Worm (Caenorhabditis elegans) whole organism, L4 larva: ENCODE data around the gene grd-8.
A peak's percentile ranks its signal among the peaks of the same experiment; 100 is the strongest.

ENCODE experiments used
- F10B5.3 ChIP-seq: sonication (generic microtip); optimal IDR thresholded peaks from 2 replicates; lab custom pipeline; 2016; ENCODE audit warnings: mild to moderate bottlenecking, missing genetic modification characterization, missing compliant biosample characterization
- F26F4.8 ChIP-seq: fragments of 200-800 bp; sonication (Bioruptor generic); conservative IDR thresholded peaks from 2 replicates; pipeline ENCODE4 v1.3.6; 2022; ENCODE audit warnings: missing genetic modification characterization, missing compliant biosample characterization
- T26A8.4 ChIP-seq: fragments of 200-800 bp; sonication (Bioruptor generic); IDR thresholded peaks from 2 replicates; pipeline ENCODE4 v1.3.6; 2022; ENCODE audit warnings: missing genetic modification characterization, missing compliant biosample characterization
- Y105C5A.15 ChIP-seq: fragments of 200-800 bp; sonication (Bioruptor generic); IDR thresholded peaks from 2 replicates; pipeline ENCODE4 v1.3.6; 2022; ENCODE audit warnings: missing genetic modification characterization, missing compliant biosample characterization
- aha-1 ChIP-seq: fragments of 150-350 bp; peaks from one replicate; lab custom pipeline; 2014; ENCODE audit warnings: missing biosample characterization, missing genetic modification characterization
- arid-1 ChIP-seq: fragments of 200-800 bp; sonication (Bioruptor generic); conservative IDR thresholded peaks from 2 replicates; pipeline ENCODE4 v1.3.6; 2022; ENCODE audit warnings: missing genetic modification reagents, missing genetic modification characterization, missing compliant biosample characterization
- ceh-32 ChIP-seq: sonication (generic microtip); optimal IDR thresholded peaks from 2 replicates; lab custom pipeline; 2016; ENCODE audit warnings: mild to moderate bottlenecking, missing genetic modification characterization, missing compliant biosample characterization; ENCODE audit not compliant: poor library complexity
- ces-1 ChIP-seq: fragments of 150-350 bp; sonication (generic microtip); optimal IDR thresholded peaks from 4 replicates; lab custom pipeline; 2014; ENCODE audit warnings: missing biosample characterization, missing genetic modification reagents, missing genetic modification characterization
- cey-2 ChIP-seq: sonication (generic microtip); optimal IDR thresholded peaks from 3 replicates; lab custom pipeline; 2017; ENCODE audit warnings: missing genetic modification characterization, mild to moderate bottlenecking, missing compliant biosample characterization, antibody characterized with exemption, borderline replicate concordance; ENCODE audit not compliant: insufficient read depth
- ctbp-1 ChIP-seq: fragments of 200-800 bp; sonication (Bioruptor generic); IDR thresholded peaks from 2 replicates; pipeline ENCODE4 v1.3.6; 2022; ENCODE audit warnings: missing genetic modification reagents, missing genetic modification characterization, missing compliant biosample characterization
- daf-12 ChIP-seq: fragments of 150-350 bp; optimal IDR thresholded peaks from 2 replicates; lab custom pipeline; 2014; ENCODE audit warnings: missing biosample characterization, missing genetic modification reagents, missing genetic modification characterization
- daf-19 ChIP-seq: fragments of 200-800 bp; sonication (Bioruptor generic); conservative IDR thresholded peaks from 2 replicates; pipeline ENCODE4 v1.3.6; 2022; ENCODE audit warnings: missing genetic modification characterization, missing compliant biosample characterization
- daf-8 ChIP-seq: fragments of 200-800 bp; sonication (Bioruptor generic); IDR thresholded peaks from 2 replicates; pipeline ENCODE4 v1.3.6; 2022; ENCODE audit warnings: missing genetic modification characterization, missing compliant biosample characterization
- dmd-6 ChIP-seq: fragments of 200-800 bp; sonication (Bioruptor generic); IDR thresholded peaks from 2 replicates; pipeline ENCODE4 v1.3.6; 2022; ENCODE audit warnings: missing genetic modification reagents, missing genetic modification characterization, missing compliant biosample characterization
- dpl-1 ChIP-seq: fragments of 150-350 bp; optimal IDR thresholded peaks from 2 replicates; lab custom pipeline; 2014; ENCODE audit warnings: missing biosample characterization, missing genetic modification reagents, missing genetic modification characterization
- egl-43 ChIP-seq: fragments of 200-800 bp; sonication (Bioruptor generic); IDR thresholded peaks from 2 replicates; pipeline ENCODE4 v1.3.6; 2022; ENCODE audit warnings: missing genetic modification reagents, missing genetic modification characterization, missing compliant biosample characterization
- fkh-10 ChIP-seq: fragments of 150-350 bp; optimal IDR thresholded peaks from 2 replicates; lab custom pipeline; 2014; ENCODE audit warnings: missing biosample characterization, missing genetic modification reagents, missing genetic modification characterization
- fos-1 ChIP-seq: fragments of 150-350 bp; optimal IDR thresholded peaks from 2 replicates; lab custom pipeline; 2014; ENCODE audit warnings: missing biosample characterization, missing genetic modification characterization
- lin-13 ChIP-seq: fragments of 150-350 bp; optimal IDR thresholded peaks from 2 replicates; lab custom pipeline; 2014; ENCODE audit warnings: missing biosample characterization, missing genetic modification reagents, missing genetic modification characterization
- lir-3 ChIP-seq: sonication (generic microtip); optimal IDR thresholded peaks from 2 replicates; lab custom pipeline; 2016; ENCODE audit warnings: mild to moderate bottlenecking, missing genetic modification characterization, missing compliant biosample characterization
- mdt-29 ChIP-seq: fragments of 200-800 bp; sonication (Bioruptor generic); IDR thresholded peaks from 2 replicates; pipeline ENCODE4 v1.3.6; 2022; ENCODE audit warnings: missing genetic modification reagents, missing genetic modification characterization, missing compliant biosample characterization
- mep-1 ChIP-seq: fragments of 150-350 bp; sonication (generic microtip); optimal IDR thresholded peaks from 3 replicates; lab custom pipeline; 2014; ENCODE audit warnings: missing biosample characterization, missing genetic modification characterization
- mes-2 ChIP-seq: sonication (generic microtip); optimal IDR thresholded peaks from 2 replicates; lab custom pipeline; 2016; ENCODE audit warnings: missing genotype, mild to moderate bottlenecking, missing genetic modification characterization, missing compliant biosample characterization; ENCODE audit not compliant: poor library complexity, severe bottlenecking
- mxl-2 ChIP-seq: fragments of 200-800 bp; sonication (Bioruptor generic); conservative IDR thresholded peaks from 2 replicates; pipeline ENCODE4 v1.3.6; 2022; ENCODE audit warnings: missing genetic modification reagents, missing genetic modification characterization, missing compliant biosample characterization
- nhr-11 ChIP-seq: fragments of 150-350 bp; optimal IDR thresholded peaks from 2 replicates; lab custom pipeline; 2014; ENCODE audit warnings: missing biosample characterization, missing genetic modification characterization
- nhr-111 ChIP-seq: fragments of 200-800 bp; sonication (Bioruptor generic); optimal IDR thresholded peaks from 2 replicates; lab custom pipeline; 2018; ENCODE audit warnings: mild to moderate bottlenecking, missing genetic modification characterization, missing compliant biosample characterization
- nhr-25 ChIP-seq: sonication (generic microtip); optimal IDR thresholded peaks from 2 replicates; lab custom pipeline; 2017; ENCODE audit warnings: missing genetic modification characterization, mild to moderate bottlenecking, missing compliant biosample characterization, antibody characterized with exemption, moderate library complexity, borderline replicate concordance; ENCODE audit not compliant: insufficient read depth
- nhr-28 ChIP-seq: fragments of 150-350 bp; optimal IDR thresholded peaks from 2 replicates; lab custom pipeline; 2014; ENCODE audit warnings: missing biosample characterization, missing genetic modification characterization
- nhr-41 ChIP-seq: fragments of 200-800 bp; sonication (Bioruptor generic); IDR thresholded peaks from 2 replicates; pipeline ENCODE4 v1.3.6; 2022; ENCODE audit warnings: missing genetic modification reagents, missing genetic modification characterization, missing compliant biosample characterization
- nhr-42 ChIP-seq: fragments of 200-800 bp; sonication (Bioruptor generic); IDR thresholded peaks from 2 replicates; pipeline ENCODE4 v1.3.6; 2022; ENCODE audit warnings: missing genetic modification characterization, missing compliant biosample characterization
- nhr-76 ChIP-seq: fragments of 150-350 bp; optimal IDR thresholded peaks from 2 replicates; lab custom pipeline; 2014; ENCODE audit warnings: missing biosample characterization, missing genetic modification characterization
- pha-4 ChIP-seq, 2 experiments: fragments of 150-350 bp in 1 of 2; fragments of 200-800 bp in 1 of 2; sonication (Bioruptor generic) in 1 of 2; IDR thresholded peaks in 1 of 2; optimal IDR thresholded peaks in 1 of 2; 2 replicates each; pipeline versions ENCODE4 v1.3.6 to Lab custom; 2014 to 2022; ENCODE audit warnings: missing genetic modification characterization in 2 of 2, missing genetic modification reagents in 2 of 2, missing biosample characterization in 1 of 2, missing compliant biosample characterization in 1 of 2
- php-3 ChIP-seq: fragments of 200-800 bp; sonication (Bioruptor generic); IDR thresholded peaks from 2 replicates; pipeline ENCODE4 v1.3.6; 2022; ENCODE audit warnings: missing genetic modification reagents, missing genetic modification characterization, missing compliant biosample characterization
- set-16 ChIP-seq: fragments of 200-800 bp; sonication (Bioruptor generic); IDR thresholded peaks from 2 replicates; pipeline ENCODE4 v1.3.6; 2022; ENCODE audit warnings: missing genetic modification reagents, missing genetic modification characterization, missing compliant biosample characterization
- skn-1 ChIP-seq: fragments of 150-350 bp; optimal IDR thresholded peaks from 2 replicates; lab custom pipeline; 2014; ENCODE audit warnings: missing biosample characterization, missing genetic modification characterization
- spr-3 ChIP-seq: fragments of 200-800 bp; sonication (Bioruptor generic); optimal IDR thresholded peaks from 2 replicates; lab custom pipeline; 2018; ENCODE audit warnings: mild to moderate bottlenecking, missing genetic modification characterization, missing compliant biosample characterization
- tag-97 ChIP-seq: fragments of 200-800 bp; sonication (Bioruptor generic); IDR thresholded peaks from 2 replicates; pipeline ENCODE4 v1.3.6; 2022; ENCODE audit warnings: missing genetic modification characterization, missing compliant biosample characterization
- unc-130 ChIP-seq: sonication (generic microtip); optimal IDR thresholded peaks from 2 replicates; lab custom pipeline; 2016; ENCODE audit warnings: missing genetic modification reagents, missing genetic modification characterization, missing compliant biosample characterization
- unc-39 ChIP-seq: sonication (generic microtip); optimal IDR thresholded peaks from 2 replicates; lab custom pipeline; 2017; ENCODE audit warnings: missing biosample characterization, missing genetic modification characterization
- zfp-2 ChIP-seq: sonication (generic microtip); optimal IDR thresholded peaks from 2 replicates; lab custom pipeline; 2016; ENCODE audit warnings: mild to moderate bottlenecking, missing genetic modification characterization, missing compliant biosample characterization
- zfp-3 ChIP-seq: fragments of 200-800 bp; sonication (Bioruptor generic); conservative IDR thresholded peaks from 2 replicates; pipeline ENCODE4 v1.3.6; 2022; ENCODE audit warnings: missing genetic modification reagents, missing genetic modification characterization, missing compliant biosample characterization
- ztf-11 ChIP-seq: fragments of 150-350 bp; optimal IDR thresholded peaks from 2 replicates; lab custom pipeline; 2014; ENCODE audit warnings: missing biosample characterization, missing genetic modification characterization

grd-8 gene

DNA sequence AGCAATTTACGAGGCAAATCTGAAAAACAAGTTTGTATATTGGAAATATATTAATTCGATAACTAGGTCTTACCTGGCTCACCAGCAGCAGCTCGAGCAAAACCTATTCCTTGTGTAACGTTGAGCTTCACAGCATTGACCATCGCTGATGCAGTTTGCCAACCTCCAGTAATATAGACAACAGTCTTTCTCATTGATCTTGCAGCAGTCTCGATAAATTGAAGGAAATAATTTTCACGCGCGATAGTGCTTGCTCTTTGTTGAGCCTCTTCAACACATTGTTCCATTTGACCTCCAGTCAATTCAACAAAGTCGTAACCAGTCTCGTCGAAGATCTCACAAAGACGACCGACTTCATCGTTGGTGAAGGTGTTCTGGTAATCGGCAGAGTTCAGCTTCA lies 31.7 kb upstream of the grd-8 start:
- TF ChIP-seq nhr-25 (tag; lab: Kevin White, UChicago) = no peak
- peak; percentile 97 for TF ChIP-seq aha-1 (tag; lab: Kevin White, UChicago)
- no peak for TF ChIP-seq ceh-32 (tag; lab: Kevin White, UChicago)
- no peak for TF ChIP-seq unc-39 (tag; lab: Kevin White, UChicago)

DNA sequence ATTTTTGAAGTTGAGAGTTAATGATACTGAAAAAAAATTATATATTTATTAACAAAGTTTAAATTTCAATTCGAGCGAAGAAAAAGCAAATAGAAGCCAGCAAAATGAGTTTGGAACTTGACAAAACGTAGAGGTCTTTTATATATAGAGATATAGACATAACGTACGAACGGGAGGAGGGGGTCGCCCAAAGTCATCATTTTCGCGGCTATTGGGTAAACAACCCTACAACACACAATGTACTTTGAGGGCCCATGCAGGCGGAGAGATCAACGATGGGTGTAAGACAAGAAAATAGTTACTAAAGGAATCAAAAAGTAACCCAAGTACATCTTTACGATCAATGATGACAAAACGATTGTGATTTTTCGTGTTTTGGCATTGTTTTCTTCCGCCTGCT lies 30.6 kb upstream of the grd-8 start, which contains the start of gene ZK742.4:
ZK742.4 (minus strand) TSS at position 35 of the 400 bp plus-strand sequence.
- TF ChIP-seq daf-8 (GFP tag; lab: Robert Waterston, UW) (no peak), pha-4 (GFP tag; IDR thresholded peaks at IDR 0.05; lab: Robert Waterston, UW) (0 out of 2 replicates have a peak, but pooled peaks have one; percentile 21), pha-4 (tag; optimal IDR thresholded peaks at IDR 0.05; lab: Kevin White, UChicago) (no peak), nhr-28 (tag; lab: Kevin White, UChicago) (peak; percentile 43), fos-1 (no peak)

DNA sequence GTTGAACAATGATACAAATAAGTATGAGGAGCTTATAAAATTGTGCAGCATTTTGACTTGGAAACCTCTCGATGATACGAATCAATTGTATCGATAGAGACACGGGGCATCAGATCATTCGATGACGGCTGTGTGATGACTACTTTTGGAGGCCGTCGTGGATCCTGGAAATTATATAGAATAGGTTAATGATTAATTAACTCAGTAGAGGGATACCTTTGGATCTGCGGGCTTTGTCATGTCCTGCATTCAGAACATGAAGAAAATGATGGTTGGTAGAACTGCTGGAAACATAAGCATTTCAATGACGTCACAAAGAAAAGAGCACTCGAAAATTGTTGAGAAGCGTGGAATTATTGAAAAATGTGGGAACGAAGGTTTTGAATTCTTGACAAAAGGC lies 27.7 kb upstream of the grd-8 start, which contains the start of gene ZK742.6:
ZK742.6 (minus strand) TSS at position 342 of the 400 bp plus-strand sequence.
- TF ChIP-seq mes-2 (tag; lab: Kevin White, UChicago) (no peak), daf-19 (no peak)

DNA sequence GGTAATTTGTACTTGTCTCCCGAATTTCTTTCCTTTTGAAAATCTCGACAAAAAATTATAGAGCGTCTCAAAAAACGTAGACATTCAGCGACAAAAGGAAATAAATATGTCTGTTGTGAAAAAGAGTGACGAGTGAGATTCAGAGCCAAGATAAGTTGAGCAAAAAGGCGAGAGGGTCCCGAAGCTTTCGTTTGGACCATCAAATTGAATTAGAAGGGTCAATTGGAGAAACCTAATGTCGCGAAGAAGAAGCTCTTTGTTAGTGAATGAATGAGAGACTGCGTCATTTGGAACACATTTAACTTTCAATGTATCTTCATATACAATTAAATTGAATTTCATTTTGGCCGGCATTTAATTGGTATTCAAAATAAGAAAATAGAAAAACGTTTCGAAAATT lies 25.8 kb upstream of the grd-8 start:
- no peak for TF ChIP-seq nhr-41
- peak; percentile 65 for TF ChIP-seq ces-1 (GFP tag; lab: Kevin White, UChicago)
- TF ChIP-seq nhr-111 (GFP tag; lab: Kevin White, UChicago) = no peak
- TF ChIP-seq F10B5.3 (tag; lab: Kevin White, UChicago) = no peak
- no peak for TF ChIP-seq Y105C5A.15 (GFP tag; lab: Robert Waterston, UW)
- peak; percentile 56 for TF ChIP-seq fkh-10
- TF ChIP-seq mep-1 (tag; lab: Kevin White, UChicago) = no peak
- TF ChIP-seq set-16 = no peak
- TF ChIP-seq zfp-3 (GFP tag; lab: Robert Waterston, UW) = no peak
- 0 out of 2 replicates have a peak, but pooled peaks have one; percentile 31 for TF ChIP-seq ctbp-1
- TF ChIP-seq dmd-6 = no peak
- TF ChIP-seq nhr-76 (tag; lab: Kevin White, UChicago) = no peak
- TF ChIP-seq skn-1 (tag; lab: Kevin White, UChicago) = no peak

DNA sequence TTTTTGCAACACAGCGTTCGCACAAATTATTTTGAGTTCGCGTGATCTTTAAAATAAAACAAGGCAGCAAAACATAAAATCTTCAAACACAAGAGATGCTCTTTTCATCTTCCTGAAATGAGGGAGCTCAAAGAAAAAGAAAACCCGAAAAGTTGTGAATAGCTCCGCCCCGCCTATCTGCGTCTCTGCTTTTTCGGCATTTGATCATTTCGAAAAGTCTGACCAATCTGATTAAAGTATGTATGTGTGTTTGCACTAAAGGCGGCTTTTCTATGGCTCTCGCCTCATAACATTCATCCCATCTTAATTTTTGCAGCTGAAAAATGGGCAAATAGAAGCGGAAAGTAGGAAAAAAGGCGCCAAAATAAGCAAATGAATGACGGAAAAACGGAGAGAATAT lies 22.7 kb upstream of the grd-8 start:
- no peak for TF ChIP-seq php-3
- no peak for TF ChIP-seq nhr-42 (GFP tag; lab: Robert Waterston, UW)
- TF ChIP-seq fkh-10 = peak; percentile 19
- no peak for TF ChIP-seq ztf-11 (tag; lab: Kevin White, UChicago)
- no peak for TF ChIP-seq unc-39 (tag; lab: Kevin White, UChicago)

DNA sequence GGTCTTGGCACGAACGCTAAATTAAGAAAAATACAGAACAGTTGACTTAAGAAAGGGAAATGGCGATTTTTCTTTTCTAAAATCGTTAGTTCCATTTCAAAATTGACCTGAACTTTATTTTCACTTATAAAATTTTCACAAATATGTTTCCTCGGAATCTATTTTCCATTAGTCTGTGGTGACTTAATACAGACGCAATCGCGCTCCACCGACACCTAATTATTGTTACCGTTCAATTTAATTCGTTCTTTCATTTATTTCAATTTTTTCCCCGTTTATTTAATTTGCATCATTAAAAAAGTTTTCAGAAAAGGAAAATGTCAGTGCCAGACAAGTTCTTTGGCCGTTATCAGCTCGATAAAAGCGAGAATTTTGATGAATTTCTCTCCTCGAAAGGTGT lies 22.1 kb upstream of the grd-8 start, which contains the start of gene lbp-4:
lbp-4 (plus strand) TSS at position 309 of the 400 bp plus-strand sequence.
- TF ChIP-seq mdt-29 (GFP tag; lab: Robert Waterston, UW) = no peak
- TF ChIP-seq egl-43 (GFP tag; lab: Robert Waterston, UW) = no peak
- TF ChIP-seq tag-97 (GFP tag; lab: Robert Waterston, UW) = no peak
- TF ChIP-seq aha-1 (tag; lab: Kevin White, UChicago) = peak; percentile 17
- TF ChIP-seq ces-1 (GFP tag; lab: Kevin White, UChicago) = no peak
- no peak for TF ChIP-seq F26F4.8
- no peak for TF ChIP-seq spr-3 (GFP tag; lab: Kevin White, UChicago)
- TF ChIP-seq daf-12 = no peak
- no peak for TF ChIP-seq nhr-11 (tag; lab: Kevin White, UChicago)
- no peak for TF ChIP-seq daf-19
- peak; percentile 15 for TF ChIP-seq unc-130 (GFP tag; lab: Kevin White, UChicago)
- no peak for TF ChIP-seq zfp-2
- TF ChIP-seq T26A8.4 = no peak
- TF ChIP-seq dpl-1 = peak; percentile 23
- no peak for TF ChIP-seq arid-1
- TF ChIP-seq cey-2 (tag; lab: Kevin White, UChicago) = no peak
- peak; percentile 41; the same call in 1 of the 2 replicates for TF ChIP-seq dmd-6
- TF ChIP-seq lir-3 = no peak
- no peak for TF ChIP-seq lin-13
- no peak for TF ChIP-seq mxl-2 (GFP tag; lab: Robert Waterston, UW)
